Worm (Caenorhabditis elegans) whole organism, mixed stage, embryonic: ENCODE results near the gene F43B10.1.

Source experiments
- M03D4.4 ChIP-seq: sonication (generic microtip); optimal IDR thresholded peaks from 2 replicates; lab custom pipeline; 2017; ENCODE audit warnings: mild to moderate bottlenecking, missing genetic modification characterization, missing compliant biosample characterization
- bed-3 ChIP-seq: fragments of 200-800 bp; sonication (Bioruptor generic); optimal IDR thresholded peaks from 3 replicates; lab custom pipeline; 2018; ENCODE audit warnings: mild to moderate bottlenecking, missing genetic modification characterization, moderate library complexity, missing compliant biosample characterization
- blmp-1 ChIP-seq: fragments of 150-350 bp; optimal IDR thresholded peaks from 2 replicates; lab custom pipeline; 2014; ENCODE audit warnings: missing biosample characterization, missing genetic modification characterization
- ceh-39 ChIP-seq: fragments of 150-350 bp; optimal IDR thresholded peaks from 2 replicates; lab custom pipeline; 2014; ENCODE audit warnings: missing biosample characterization, missing genetic modification characterization
- ceh-43 ChIP-seq: fragments of 200-800 bp; sonication (Bioruptor generic); optimal IDR thresholded peaks from 2 replicates; lab custom pipeline; 2018; ENCODE audit warnings: mild to moderate bottlenecking, missing genetic modification characterization, moderate library complexity, missing compliant biosample characterization
- ceh-83 ChIP-seq: fragments of 200-800 bp; sonication (Bioruptor generic); optimal IDR thresholded peaks from 2 replicates; lab custom pipeline; 2018; ENCODE audit warnings: mild to moderate bottlenecking, missing genetic modification characterization, missing compliant biosample characterization
- ces-1 ChIP-seq: fragments of 150-350 bp; optimal IDR thresholded peaks from 2 replicates; lab custom pipeline; 2014; ENCODE audit warnings: missing biosample characterization, missing genetic modification reagents, missing genetic modification characterization
- cnd-1 ChIP-seq: fragments of 200-800 bp; sonication (Bioruptor generic); optimal IDR thresholded peaks from 2 replicates; lab custom pipeline; 2018; ENCODE audit warnings: mild to moderate bottlenecking, missing genetic modification characterization, missing compliant biosample characterization
- drap-1 ChIP-seq: fragments of 200-800 bp; sonication (Bioruptor generic); optimal IDR thresholded peaks from 3 replicates; lab custom pipeline; 2018; ENCODE audit warnings: mild to moderate bottlenecking, missing genetic modification characterization, missing compliant biosample characterization
- elt-1 ChIP-seq: sonication (generic microtip); optimal IDR thresholded peaks from 2 replicates; lab custom pipeline; 2017; ENCODE audit warnings: missing genetic modification characterization, mild to moderate bottlenecking, missing compliant biosample characterization, antibody characterized with exemption, moderate library complexity, borderline replicate concordance; ENCODE audit not compliant: insufficient read depth
- elt-3 ChIP-seq: fragments of 150-350 bp; optimal IDR thresholded peaks from 2 replicates; lab custom pipeline; 2014; ENCODE audit warnings: missing biosample characterization, missing genetic modification characterization
- flh-1 ChIP-seq: fragments of 200-800 bp; sonication (Bioruptor generic); optimal IDR thresholded peaks from 2 replicates; lab custom pipeline; 2018; ENCODE audit warnings: mild to moderate bottlenecking, missing genetic modification characterization, moderate library complexity, missing compliant biosample characterization
- ham-2 ChIP-seq: fragments of 200-800 bp; sonication (Bioruptor generic); optimal IDR thresholded peaks from 2 replicates; lab custom pipeline; 2018; ENCODE audit warnings: mild to moderate bottlenecking, missing genetic modification characterization, missing compliant biosample characterization
- hlh-1 ChIP-seq: fragments of 150-350 bp; optimal IDR thresholded peaks from 2 replicates; lab custom pipeline; 2014; ENCODE audit warnings: missing biosample characterization, missing genetic modification reagents, missing genetic modification characterization
- lin-13 ChIP-seq: fragments of 150-350 bp; optimal IDR thresholded peaks from 2 replicates; lab custom pipeline; 2014; ENCODE audit warnings: missing biosample characterization, missing genetic modification characterization
- lin-32 ChIP-seq: fragments of 200-800 bp; sonication (Bioruptor generic); optimal IDR thresholded peaks from 2 replicates; lab custom pipeline; 2018; ENCODE audit warnings: mild to moderate bottlenecking, missing genetic modification characterization, missing compliant biosample characterization
- lsy-2 ChIP-seq: fragments of 150-350 bp; optimal IDR thresholded peaks from 2 replicates; lab custom pipeline; 2014; ENCODE audit warnings: missing biosample characterization, missing genetic modification characterization
- mab-5 ChIP-seq: fragments of 150-350 bp; optimal IDR thresholded peaks from 2 replicates; lab custom pipeline; 2014; ENCODE audit warnings: missing biosample characterization, missing genetic modification characterization
- mep-1 ChIP-seq: fragments of 150-350 bp; optimal IDR thresholded peaks from 2 replicates; lab custom pipeline; 2017; ENCODE audit warnings: missing biosample characterization, missing genetic modification reagents, missing genetic modification characterization, inconsistent platforms
- mls-2 ChIP-seq: sonication (generic microtip); optimal IDR thresholded peaks from 2 replicates; lab custom pipeline; 2016; ENCODE audit warnings: mild to moderate bottlenecking, missing genetic modification characterization, moderate library complexity, missing compliant biosample characterization
- nhr-12 ChIP-seq: fragments of 150-350 bp; optimal IDR thresholded peaks from 2 replicates; lab custom pipeline; 2014; ENCODE audit warnings: missing biosample characterization, missing genetic modification characterization
- nhr-2 ChIP-seq: fragments of 150-350 bp; optimal IDR thresholded peaks from 2 replicates; lab custom pipeline; 2014; ENCODE audit warnings: missing biosample characterization, missing genetic modification characterization
- nhr-237 ChIP-seq: fragments of 150-350 bp; optimal IDR thresholded peaks from 2 replicates; lab custom pipeline; 2014; ENCODE audit warnings: missing biosample characterization, missing genetic modification characterization
- nhr-28 ChIP-seq: fragments of 150-350 bp; optimal IDR thresholded peaks from 2 replicates; lab custom pipeline; 2014; ENCODE audit warnings: missing biosample characterization, missing genetic modification characterization
- pha-4 ChIP-seq: fragments of 150-350 bp; optimal IDR thresholded peaks from 2 replicates; lab custom pipeline; 2018; ENCODE audit warnings: missing biosample characterization, missing genetic modification reagents, missing genetic modification characterization
- sem-2 ChIP-seq: fragments of 200-800 bp; sonication (Bioruptor generic); optimal IDR thresholded peaks from 2 replicates; lab custom pipeline; 2018; ENCODE audit warnings: mild to moderate bottlenecking, missing genetic modification characterization, missing compliant biosample characterization
- snpc-4 ChIP-seq: fragments of 150-350 bp; optimal IDR thresholded peaks from 2 replicates; lab custom pipeline; 2014; ENCODE audit warnings: missing biosample characterization, missing genetic modification characterization
- sptf-1 ChIP-seq: sonication (generic microtip); optimal IDR thresholded peaks from 2 replicates; lab custom pipeline; 2017; ENCODE audit warnings: mild to moderate bottlenecking, missing genetic modification characterization, moderate library complexity, missing compliant biosample characterization
- tbx-8 ChIP-seq: fragments of 200-800 bp; sonication (Bioruptor generic); optimal IDR thresholded peaks from 2 replicates; lab custom pipeline; 2018; ENCODE audit warnings: mild to moderate bottlenecking, missing genetic modification characterization, moderate library complexity, missing compliant biosample characterization
- unc-120 ChIP-seq: sonication (generic microtip); optimal IDR thresholded peaks from 2 replicates; lab custom pipeline; 2017; ENCODE audit warnings: missing genetic modification characterization, missing compliant biosample characterization; ENCODE audit not compliant: poor library complexity, severe bottlenecking
- unc-39 ChIP-seq: fragments of 150-350 bp; optimal IDR thresholded peaks from 2 replicates; lab custom pipeline; 2014; ENCODE audit warnings: missing biosample characterization, missing genetic modification characterization
- unc-62 ChIP-seq: fragments of 150-350 bp; optimal IDR thresholded peaks from 2 replicates; lab custom pipeline; 2014; ENCODE audit warnings: missing biosample characterization, missing genetic modification reagents, missing genetic modification characterization
- zip-8 ChIP-seq: fragments of 150-350 bp; optimal IDR thresholded peaks from 2 replicates; lab custom pipeline; 2014; ENCODE audit warnings: missing biosample characterization, missing genetic modification characterization
- ztf-11 ChIP-seq: fragments of 150-350 bp; optimal IDR thresholded peaks from 2 replicates; lab custom pipeline; 2014; ENCODE audit warnings: missing biosample characterization, missing genetic modification characterization

F43B10.1 gene

DNA sequence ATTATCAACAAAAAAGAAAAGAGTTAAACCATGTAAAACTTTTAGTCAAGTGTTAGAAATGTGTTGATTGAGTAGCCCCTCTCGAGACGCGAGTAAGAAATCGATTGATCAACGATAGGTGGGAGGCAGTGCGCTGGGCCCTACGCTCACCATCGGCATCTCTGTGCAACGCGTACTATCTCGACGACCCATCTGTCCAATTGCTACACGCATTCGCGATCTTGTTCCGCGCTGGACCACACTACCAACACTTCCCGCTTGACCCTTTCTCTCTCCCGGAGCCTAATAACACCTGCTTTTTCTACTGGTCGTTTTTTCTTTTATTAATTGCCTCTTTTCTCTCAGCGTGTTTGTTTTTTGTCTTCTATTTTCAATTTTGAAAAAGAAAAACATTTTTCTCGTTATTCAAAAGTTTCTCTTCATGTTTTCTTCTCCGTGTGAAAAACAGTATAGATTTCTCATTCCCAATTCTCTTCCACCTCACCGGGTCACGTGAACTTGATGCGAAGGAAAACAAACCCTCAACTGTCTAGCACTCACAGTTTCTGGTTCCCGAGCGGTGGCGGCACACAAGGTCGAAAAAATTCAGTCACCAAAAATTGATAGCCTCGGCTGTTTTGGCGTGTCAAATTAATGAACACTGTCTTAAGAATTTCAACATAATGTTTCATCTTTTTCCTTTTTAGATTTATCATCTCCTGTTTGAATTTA lies 51.1 kb downstream of the F43B10.1 start:
- TF ChIP-seq ceh-39 (tag; lab: Kevin White, UChicago) (no peak), zip-8 (no peak), flh-1 (no peak), nhr-28 (tag; lab: Kevin White, UChicago) (no peak), drap-1 (GFP tag; lab: Kevin White, UChicago) (no peak), mls-2 (no peak), snpc-4 (tag; lab: Kevin White, UChicago) (no peak), hlh-1 (tag; lab: Kevin White, UChicago) (peak; percentile 45), ceh-43 (GFP tag; lab: Kevin White, UChicago) (no peak), unc-39 (no peak), nhr-237 (no peak), nhr-12 (tag; lab: Kevin White, UChicago) (no peak), ces-1 (no peak), unc-62 (GFP tag; lab: Kevin White, UChicago) (no peak), elt-1 (tag; lab: Kevin White, UChicago) (no peak), elt-3 (no peak), blmp-1 (no peak), lin-32 (GFP tag; lab: Kevin White, UChicago) (peak; percentile 46), ceh-83 (GFP tag; lab: Kevin White, UChicago) (no peak), cnd-1 (peak; percentile 75), nhr-2 (tag; lab: Kevin White, UChicago) (peak; percentile 21), M03D4.4 (peak; percentile 21), ztf-11 (tag; lab: Kevin White, UChicago) (no peak), lin-13 (tag; lab: Kevin White, UChicago) (no peak), unc-120 (tag; lab: Kevin White, UChicago) (peak; percentile 20), ham-2 (GFP tag; lab: Kevin White, UChicago) (peak; percentile 33), pha-4 (tag; lab: Kevin White, UChicago) (peak; percentile 6), sptf-1 (tag; lab: Kevin White, UChicago) (no peak), tbx-8 (GFP tag; lab: Kevin White, UChicago) (no peak)

DNA sequence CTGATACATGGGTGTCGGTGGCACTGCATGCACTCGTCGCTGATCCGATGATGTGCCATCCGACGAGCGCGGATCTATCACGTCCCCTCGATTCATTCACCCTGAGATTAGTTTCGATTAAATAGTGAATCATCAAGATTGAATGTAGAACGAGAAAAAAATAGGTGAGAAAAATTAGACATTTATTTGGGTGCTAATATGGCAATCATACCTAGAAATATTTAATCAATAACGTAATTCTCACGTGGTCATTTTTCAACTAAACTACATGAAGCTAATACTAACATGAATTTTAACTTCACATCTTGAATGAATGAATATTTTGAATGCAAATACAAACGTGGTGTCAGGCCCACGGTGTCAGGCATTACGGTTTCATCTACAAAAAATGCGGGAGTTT lies 53.2 kb downstream of the F43B10.1 start, which contains the start of gene F59C12.3:
Gene F59C12.3, minus strand, starts transcription at position 101 of the 400 bp plus-strand sequence.
- TF ChIP-seq pha-4 (tag; lab: Kevin White, UChicago) (no peak), ztf-11 (tag; lab: Kevin White, UChicago) (no peak), lsy-2 (tag; lab: Kevin White, UChicago) (no peak), cnd-1 (no peak), ceh-83 (GFP tag; lab: Kevin White, UChicago) (no peak), unc-120 (tag; lab: Kevin White, UChicago) (no peak), drap-1 (GFP tag; lab: Kevin White, UChicago) (no peak), zip-8 (no peak), lin-13 (tag; lab: Kevin White, UChicago) (no peak), M03D4.4 (no peak), nhr-2 (tag; lab: Kevin White, UChicago) (no peak), ceh-43 (GFP tag; lab: Kevin White, UChicago) (no peak)

- TF ChIP-seq mep-1 (tag; lab: Kevin White, UChicago) (no peak), mls-2 (no peak), pha-4 (tag; lab: Kevin White, UChicago) (no peak), unc-62 (GFP tag; lab: Kevin White, UChicago) (no peak), sem-2 (GFP tag; lab: Kevin White, UChicago) (no peak), ham-2 (GFP tag; lab: Kevin White, UChicago) (no peak), nhr-237 (no peak), elt-3 (no peak), M03D4.4 (no peak), cnd-1 (no peak), hlh-1 (tag; lab: Kevin White, UChicago) (no peak), unc-120 (tag; lab: Kevin White, UChicago) (no peak), lsy-2 (tag; lab: Kevin White, UChicago) (no peak)
Measured at ce11 chrX:16607128-16607527, 55.5 kb downstream of the F43B10.1 start.

DNA sequence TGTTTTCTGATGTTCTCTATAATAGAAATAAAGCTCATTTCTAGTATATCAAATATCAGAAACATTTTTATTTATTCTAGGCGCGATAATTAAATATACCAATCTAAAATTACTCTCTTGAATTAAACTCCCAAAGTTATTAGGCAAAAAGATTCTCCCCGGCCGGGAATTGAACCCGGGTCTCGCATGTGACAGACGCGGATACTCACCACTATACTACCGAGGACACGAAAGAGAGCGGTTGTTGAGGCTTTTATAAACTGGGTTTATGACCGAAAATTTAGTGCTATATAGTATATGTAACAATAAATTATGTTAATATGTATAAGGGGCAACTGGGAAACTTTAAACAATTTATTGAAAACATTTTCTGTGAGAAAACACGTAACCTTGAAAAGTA lies 58.1 kb downstream of the F43B10.1 start:
- TF ChIP-seq lsy-2 (tag; lab: Kevin White, UChicago): no peak
- no peak for TF ChIP-seq nhr-237
- peak; percentile 61 for TF ChIP-seq mls-2
- no peak for TF ChIP-seq elt-1 (tag; lab: Kevin White, UChicago)
- no peak for TF ChIP-seq snpc-4 (tag; lab: Kevin White, UChicago)
- no peak for TF ChIP-seq unc-62 (GFP tag; lab: Kevin White, UChicago)
- TF ChIP-seq ceh-83 (GFP tag; lab: Kevin White, UChicago): peak; percentile 79
- TF ChIP-seq unc-120 (tag; lab: Kevin White, UChicago): peak; percentile 66
- TF ChIP-seq zip-8: no peak
- TF ChIP-seq unc-39: no peak
- no peak for TF ChIP-seq ztf-11 (tag; lab: Kevin White, UChicago)
- TF ChIP-seq ham-2 (GFP tag; lab: Kevin White, UChicago): peak; percentile 29
- no peak for TF ChIP-seq hlh-1 (tag; lab: Kevin White, UChicago)
- TF ChIP-seq sptf-1 (tag; lab: Kevin White, UChicago): peak; percentile 81
- no peak for TF ChIP-seq mep-1 (tag; lab: Kevin White, UChicago)
- peak; percentile 72 for TF ChIP-seq ceh-43 (GFP tag; lab: Kevin White, UChicago)
- TF ChIP-seq mab-5 (tag; lab: Kevin White, UChicago): no peak
- TF ChIP-seq cnd-1: peak; percentile 20
- peak; percentile 44 for TF ChIP-seq lin-32 (GFP tag; lab: Kevin White, UChicago)
- TF ChIP-seq nhr-2 (tag; lab: Kevin White, UChicago): no peak
- TF ChIP-seq nhr-12 (tag; lab: Kevin White, UChicago): no peak
- no peak for TF ChIP-seq pha-4 (tag; lab: Kevin White, UChicago)
- TF ChIP-seq M03D4.4: peak; percentile 80
- TF ChIP-seq ces-1: peak; percentile 38
- peak; percentile 41 for TF ChIP-seq tbx-8 (GFP tag; lab: Kevin White, UChicago)
- peak; percentile 68 for TF ChIP-seq bed-3 (GFP tag; lab: Kevin White, UChicago)
- TF ChIP-seq drap-1 (GFP tag; lab: Kevin White, UChicago): peak; percentile 80
- TF ChIP-seq sem-2 (GFP tag; lab: Kevin White, UChicago): peak; percentile 33
- no peak for TF ChIP-seq ceh-39 (tag; lab: Kevin White, UChicago)
- TF ChIP-seq lin-13 (tag; lab: Kevin White, UChicago): no peak
- TF ChIP-seq elt-3: no peak
